Fruit fly (Drosophila melanogaster) whole organism, adult: ENCODE data around the gene CG12523.

Source experiments
- CG12768 ChIP-seq: fragments of 200-800 bp; sonication (Bioruptor generic); optimal IDR thresholded peaks from 2 replicates; lab custom pipeline; 2017; ENCODE audit warnings: missing biosample characterization, missing genetic modification characterization, mild to moderate bottlenecking, moderate library complexity, missing genetic modification reagents
- CG33017 ChIP-seq: fragments of 200-800 bp; sonication (Bioruptor generic); optimal IDR thresholded peaks from 2 replicates; lab custom pipeline; 2018; ENCODE audit warnings: missing biosample characterization, mild to moderate bottlenecking, missing genetic modification characterization, moderate library complexity
- Crg-1 ChIP-seq: fragments of 200-800 bp; sonication (Bioruptor generic); optimal IDR thresholded peaks from 2 replicates; lab custom pipeline; 2016; ENCODE audit warnings: missing biosample characterization, missing genetic modification characterization
- Hr96 ChIP-seq: fragments of 200-800 bp; sonication (Bioruptor generic); optimal IDR thresholded peaks from 2 replicates; lab custom pipeline; 2016; ENCODE audit warnings: missing biosample characterization, missing genetic modification characterization
- cnc ChIP-seq, 2 experiments: fragments of >200 bp; optimal IDR thresholded peaks; 2 replicates each; lab custom pipeline; 2017
- kay ChIP-seq: fragments of 200-800 bp; sonication (Bioruptor generic); peaks from one replicate; lab custom pipeline; 2016; ENCODE audit warnings: missing biosample characterization, missing genetic modification characterization, borderline replicate concordance

dm6 chr3L:10777909-10778308, 23.1 kb upstream of the CG12523 start:
- TF ChIP-seq Hr96 (no peak), CG12768 (GFP tag; lab: Kevin White, UChicago) (no peak), cnc (optimal IDR thresholded peaks at IDR 0.05; lab: Kevin White, UChicago) (no peak), Crg-1 (no peak), kay (GFP tag; lab: Kevin White, UChicago) (no peak), CG33017 (no peak)
